Fruit fly (Drosophila melanogaster): ENCODE results near the gene Tmtc1.
A peak's percentile ranks its signal among the peaks of the same experiment; 100 is the strongest.

The Tmtc1 gene

DNA sequence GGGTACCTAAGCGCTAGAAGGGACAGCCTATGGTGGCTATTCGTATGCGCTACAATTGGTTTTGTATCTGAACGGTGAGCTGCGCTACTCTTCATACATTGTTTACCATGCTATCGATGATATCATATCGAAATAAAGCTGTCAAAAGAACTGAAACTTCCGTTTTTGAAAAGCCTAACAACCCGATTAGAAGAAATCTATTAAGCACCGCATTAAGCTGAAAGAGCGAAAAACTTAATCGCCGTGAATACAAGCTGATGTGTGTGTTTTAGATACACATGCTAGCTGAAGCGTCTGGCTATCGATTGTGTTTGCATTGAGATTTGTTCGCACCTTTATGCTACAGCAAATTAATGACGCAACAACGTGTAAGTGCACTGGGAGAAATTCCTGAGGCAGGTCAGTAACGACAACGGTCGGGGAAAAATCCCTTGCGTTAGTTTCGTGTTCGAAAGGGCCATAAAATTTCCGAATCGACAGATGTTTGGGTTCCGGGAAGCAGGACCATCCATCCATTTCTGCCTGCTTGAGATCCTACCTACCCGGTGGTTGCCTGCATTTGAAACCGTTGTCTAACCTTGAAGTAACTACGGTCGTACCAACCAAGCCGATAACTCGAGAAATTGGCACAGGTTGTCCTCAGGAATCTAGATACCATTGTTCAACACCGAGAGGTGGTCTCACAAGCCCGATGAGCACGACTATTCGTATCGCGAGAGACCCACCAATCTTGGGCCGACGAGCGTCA is 73.0 kb downstream of the Tmtc1 start (continued):
- no peak for TF ChIP-seq sisA (GFP tag; IDR thresholded peaks at IDR 0.05)
- TF ChIP-seq ATbp (GFP tag; optimal IDR thresholded peaks at IDR 0.05), result peak; percentile 63
- no peak for TF ChIP-seq Mrtf (GFP tag; IDR thresholded peaks at IDR 0.05)
- TF ChIP-seq CG8359 (GFP tag; optimal IDR thresholded peaks at IDR 0.05; ENCODE audit: borderline replicate concordance), result peak; percentile 41
- no peak for TF ChIP-seq gt (GFP tag; IDR thresholded peaks at IDR 0.05)
- peak; percentile 22 for TF ChIP-seq pzg (GFP tag; optimal IDR thresholded peaks at IDR 0.05)
- TF ChIP-seq ab (GFP tag; optimal IDR thresholded peaks at IDR 0.05), result peak; percentile 32
- TF ChIP-seq CG5180 (GFP tag; optimal IDR thresholded peaks at IDR 0.05), result peak; percentile 63
- peak; percentile 8 for TF ChIP-seq CG4617 (GFP tag; optimal IDR thresholded peaks at IDR 0.05; ENCODE audit: borderline replicate concordance)
- no peak for TF ChIP-seq CG14667 (GFP tag; IDR thresholded peaks at IDR 0.05)
- peak; percentile 50 for TF ChIP-seq en (GFP tag; optimal IDR thresholded peaks at IDR 0.05)
- no peak for TF ChIP-seq Aef1 (GFP tag; IDR thresholded peaks at IDR 0.05)
- TF ChIP-seq luna (GFP tag; optimal IDR thresholded peaks at IDR 0.05), result peak; percentile 81
- no peak for TF ChIP-seq Awh (GFP tag; IDR thresholded peaks at IDR 0.05)
- peak; percentile 62 for TF ChIP-seq da (GFP tag; optimal IDR thresholded peaks at IDR 0.05)
- peak; percentile 48 for TF ChIP-seq jing (GFP tag; optimal IDR thresholded peaks at IDR 0.05)

DNA sequence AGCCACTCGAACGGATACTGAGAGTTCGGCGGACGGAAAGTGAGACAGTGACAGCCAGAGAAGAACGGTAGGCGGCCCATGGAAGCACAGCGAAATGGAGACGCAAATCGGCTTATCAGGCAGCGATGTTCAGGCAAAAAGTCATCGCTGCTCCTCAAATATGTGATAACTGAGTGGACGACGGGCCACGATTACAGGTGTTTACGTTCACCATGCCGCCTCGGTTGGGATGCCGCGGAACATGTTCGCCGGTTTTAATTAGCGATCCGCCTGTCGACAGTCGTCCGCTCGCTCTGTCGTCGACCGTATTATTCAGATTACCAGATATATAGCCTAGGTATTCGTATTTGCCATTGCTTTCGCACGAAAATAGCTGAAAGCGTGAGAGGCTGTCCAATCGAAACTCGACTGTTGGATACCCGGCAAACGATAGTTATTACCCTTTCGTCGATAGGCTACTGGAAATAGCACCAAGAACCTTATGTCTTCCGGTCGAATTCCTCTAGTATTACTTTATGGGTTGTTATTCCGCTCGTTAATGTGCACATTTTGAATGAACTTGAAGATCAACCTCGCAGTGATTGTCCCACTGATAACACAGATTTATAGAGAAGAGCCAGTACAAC is 73.7 kb downstream of the Tmtc1 start:
- TF ChIP-seq BEAF-32 (GFP tag; optimal IDR thresholded peaks at IDR 0.05), result peak; percentile 4
- peak; percentile 15 for TF ChIP-seq Hey (tag; optimal IDR thresholded peaks at IDR 0.05)
- TF ChIP-seq dmrt99B (tag; optimal IDR thresholded peaks at IDR 0.05), result no peak
- TF ChIP-seq pb (GFP tag; optimal IDR thresholded peaks at IDR 0.05), result no peak
- TF ChIP-seq CG15514 (GFP tag; optimal IDR thresholded peaks at IDR 0.05), result peak; percentile 41
- no peak for TF ChIP-seq Dek (tag; optimal IDR thresholded peaks at IDR 0.05)
- TF ChIP-seq sd (tag; optimal IDR thresholded peaks at IDR 0.05), result peak; percentile 82
- peak; percentile 89 for TF ChIP-seq CG10543 (GFP tag; optimal IDR thresholded peaks at IDR 0.05)
- TF ChIP-seq exex (tag; optimal IDR thresholded peaks at IDR 0.05), result peak; percentile 77
- TF ChIP-seq trh (GFP tag; optimal IDR thresholded peaks at IDR 0.05), result no peak
- TF ChIP-seq CG15479 (GFP tag; optimal IDR thresholded peaks at IDR 0.05), result peak; percentile 70
- peak; percentile 5 for TF ChIP-seq ftz-f1 (GFP tag; optimal IDR thresholded peaks at IDR 0.05)
- TF ChIP-seq CG12769 (tag; optimal IDR thresholded peaks at IDR 0.05), result peak; percentile 82
- TF ChIP-seq CG13894 (tag; optimal IDR thresholded peaks at IDR 0.05), result peak; percentile 97
- TF ChIP-seq lbe (GFP tag; optimal IDR thresholded peaks at IDR 0.05), result peak; percentile 17
- no peak for TF ChIP-seq shn (GFP tag; optimal IDR thresholded peaks at IDR 0.05)
- TF ChIP-seq D19B (GFP tag; optimal IDR thresholded peaks at IDR 0.05), result peak; percentile 94
- no peak for TF ChIP-seq CG8290 (GFP tag; optimal IDR thresholded peaks at IDR 0.05)
- TF ChIP-seq CG8290 (tag; optimal IDR thresholded peaks at IDR 0.05), result peak in 1 of 2 experiments; percentile 53
- TF ChIP-seq HmgZ (tag; optimal IDR thresholded peaks at IDR 0.05), result peak; percentile 32
- peak; percentile 81 for TF ChIP-seq sug (tag; optimal IDR thresholded peaks at IDR 0.05)
- no peak for TF ChIP-seq lov (optimal IDR thresholded peaks at IDR 0.05)
- TF ChIP-seq lov (GFP tag; IDR thresholded peaks at IDR 0.05), result no peak
- peak in 1 of 2 experiments; percentile 55 for TF ChIP-seq Trl (optimal IDR thresholded peaks at IDR 0.05)
- TF ChIP-seq Trl (GFP tag; optimal IDR thresholded peaks at IDR 0.05), result no peak
- TF ChIP-seq mirr (GFP tag; optimal IDR thresholded peaks at IDR 0.05), result peak; percentile 73
- peak; percentile 36 for TF ChIP-seq gro (GFP tag; optimal IDR thresholded peaks at IDR 0.05)
- TF ChIP-seq Deaf1 (tag; optimal IDR thresholded peaks at IDR 0.05), result peak; percentile 79
- TF ChIP-seq CG34376 (GFP tag; optimal IDR thresholded peaks at IDR 0.05), result peak; percentile 44
- peak; percentile 36 for TF ChIP-seq corto (GFP tag; optimal IDR thresholded peaks at IDR 0.05)
